Comparison of ENCODE assay signal across 1 fruit fly cellular context in the genomic region with DNA sequence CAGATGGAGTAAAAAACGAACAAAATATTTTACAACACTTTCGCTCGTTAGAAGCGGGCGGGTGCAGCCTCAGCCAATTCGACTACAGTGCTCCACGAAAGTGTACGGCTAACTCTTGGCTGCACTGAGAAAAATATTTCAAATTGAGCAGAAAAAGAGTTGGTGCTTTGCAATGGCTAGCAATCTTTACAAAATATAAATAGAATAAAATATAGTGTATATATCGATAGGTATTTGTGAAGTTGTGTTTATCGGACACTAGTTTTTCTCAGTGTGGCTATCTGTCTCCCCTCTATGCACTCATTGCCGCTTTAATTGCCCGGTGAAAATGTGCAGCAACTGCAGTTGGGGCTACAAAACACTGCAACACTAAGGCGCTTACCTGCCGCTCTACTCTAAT.
TF ChIP-seq lines count a peak whose summit lies in the region.

No protein-coding gene starts in this region.

TF ChIP-seq in whole organism, embryonic, 481 proteins besides CTCF, POLR2A, EP300 and RAD21 (continued from another document and continues in another):
- TF ChIP-seq CG5245 (GFP tag; optimal IDR thresholded peaks at IDR 0.05; lab: Kevin White, UChicago), result peak; percentile 80
- TF ChIP-seq CG12659 (GFP tag; optimal IDR thresholded peaks at IDR 0.05; lab: Kevin White, UChicago), result peak; percentile 24
- no peak for TF ChIP-seq NFAT (GFP tag; IDR thresholded peaks at IDR 0.05; lab: Robert Waterston, UW)
- TF ChIP-seq tap (tag; optimal IDR thresholded peaks at IDR 0.05; lab: Kevin White, UChicago), result no peak
- TF ChIP-seq dysf (GFP tag; IDR thresholded peaks at IDR 0.05; lab: Robert Waterston, UW), result peak; percentile 66; the same call in 1 of the 3 replicates
- TF ChIP-seq unpg (GFP tag; optimal IDR thresholded peaks at IDR 0.05; lab: Kevin White, UChicago), result peak; percentile 75
- TF ChIP-seq CG34376 (GFP tag; optimal IDR thresholded peaks at IDR 0.05; lab: Kevin White, UChicago), result no peak
- peak; percentile 76; the same call in 1 of the 2 replicates for TF ChIP-seq chm (GFP tag; IDR thresholded peaks at IDR 0.05; lab: Robert Waterston, UW)
- no peak for TF ChIP-seq CG17612 (GFP tag; IDR thresholded peaks at IDR 0.05; lab: Robert Waterston, UW)
- peak; percentile 80 for TF ChIP-seq vvl (GFP tag; IDR thresholded peaks at IDR 0.05; lab: Robert Waterston, UW)
- 0 out of 3 replicates have a peak, but pooled peaks have one; percentile 26 for TF ChIP-seq sr (GFP tag; IDR thresholded peaks at IDR 0.05; lab: Robert Waterston, UW)
- peak; percentile 91 for TF ChIP-seq ci (GFP tag; IDR thresholded peaks at IDR 0.05; lab: Robert Waterston, UW)
- TF ChIP-seq h (optimal IDR thresholded peaks at IDR 0.05; lab: Kevin White, UChicago), result no peak
- no peak for TF ChIP-seq CG32532 (GFP tag; IDR thresholded peaks at IDR 0.05; lab: Robert Waterston, UW)
- no peak for TF ChIP-seq CG31365 (tag; optimal IDR thresholded peaks at IDR 0.05; lab: Kevin White, UChicago)
- TF ChIP-seq CG15269 (tag; optimal IDR thresholded peaks at IDR 0.05; lab: Kevin White, UChicago), result peak; percentile 42
- peak; percentile 21 for TF ChIP-seq psq (GFP tag; optimal IDR thresholded peaks at IDR 0.05; lab: Kevin White, UChicago)
- peak; percentile 73 for TF ChIP-seq Optix (GFP tag; IDR thresholded peaks at IDR 0.05; lab: Robert Waterston, UW)
- no peak for TF ChIP-seq CG30020 (tag; optimal IDR thresholded peaks at IDR 0.05; lab: Kevin White, UChicago)
- TF ChIP-seq ase (GFP tag; IDR thresholded peaks at IDR 0.05; lab: Robert Waterston, UW), result no peak
- no peak for TF ChIP-seq pfk (GFP tag; optimal IDR thresholded peaks at IDR 0.05; lab: Kevin White, UChicago)
- TF ChIP-seq ro (GFP tag; IDR thresholded peaks at IDR 0.05; lab: Robert Waterston, UW), result no peak; the same call in 1 of the 2 replicates
- no peak for TF ChIP-seq BEAF-32 (GFP tag; optimal IDR thresholded peaks at IDR 0.05; lab: Kevin White, UChicago)
- TF ChIP-seq dati (GFP tag; IDR thresholded peaks at IDR 0.05; lab: Robert Waterston, UW), result no peak
- TF ChIP-seq B-H1 (GFP tag; IDR thresholded peaks at IDR 0.05; lab: Robert Waterston, UW), result no peak
- TF ChIP-seq pros (GFP tag; optimal IDR thresholded peaks at IDR 0.05; lab: Kevin White, UChicago), result no peak
- TF ChIP-seq Usf (GFP tag; optimal IDR thresholded peaks at IDR 0.05; lab: Kevin White, UChicago), result peak; percentile 4
- peak; percentile 60 for TF ChIP-seq CG30403 (GFP tag; optimal IDR thresholded peaks at IDR 0.05; lab: Kevin White, UChicago)
- no peak for TF ChIP-seq CG2712 (tag; optimal IDR thresholded peaks at IDR 0.05; lab: Kevin White, UChicago)
- TF ChIP-seq usp (GFP tag; optimal IDR thresholded peaks at IDR 0.05; lab: Kevin White, UChicago), result no peak
- TF ChIP-seq CG2202 (tag; optimal IDR thresholded peaks at IDR 0.05; lab: Kevin White, UChicago), result peak; percentile 36
- no peak for TF ChIP-seq CG17802 (tag; optimal IDR thresholded peaks at IDR 0.05; lab: Kevin White, UChicago)
- no peak for TF ChIP-seq CG15514 (GFP tag; optimal IDR thresholded peaks at IDR 0.05; lab: Kevin White, UChicago)
- peak; percentile 39; the same call in 1 of the 2 replicates for TF ChIP-seq E2f2 (GFP tag; IDR thresholded peaks at IDR 0.05; lab: Robert Waterston, UW)
- TF ChIP-seq br (optimal IDR thresholded peaks at IDR 0.05; lab: Kevin White, UChicago), result no peak
- no peak for TF ChIP-seq CG13894 (tag; optimal IDR thresholded peaks at IDR 0.05; lab: Kevin White, UChicago)
- TF ChIP-seq CG8089 (GFP tag; optimal IDR thresholded peaks at IDR 0.05; lab: Kevin White, UChicago), result no peak
- peak; percentile 90 for TF ChIP-seq sens (GFP tag; lab: Kevin White, UChicago)
- TF ChIP-seq Fer2 (tag; optimal IDR thresholded peaks at IDR 0.05; lab: Kevin White, UChicago), result no peak
- peak; percentile 40 for TF ChIP-seq zf30C (GFP tag; optimal IDR thresholded peaks at IDR 0.05; lab: Kevin White, UChicago)
- TF ChIP-seq eyg (GFP tag; optimal IDR thresholded peaks at IDR 0.05; lab: Kevin White, UChicago), result no peak
- TF ChIP-seq CG1024 (GFP tag; IDR thresholded peaks at IDR 0.05; lab: Robert Waterston, UW), result peak; percentile 79
- TF ChIP-seq Sox102F (GFP tag; optimal IDR thresholded peaks at IDR 0.05; lab: Kevin White, UChicago), result peak; percentile 84
- no peak for TF ChIP-seq ash1 (GFP tag; optimal IDR thresholded peaks at IDR 0.05; lab: Kevin White, UChicago)
- TF ChIP-seq Stat92E (GFP tag; optimal IDR thresholded peaks at IDR 0.05; lab: Kevin White, UChicago), result no peak
- 0 out of 2 replicates have a peak, but pooled peaks have one; percentile 38 for TF ChIP-seq sim (GFP tag; IDR thresholded peaks at IDR 0.05; lab: Robert Waterston, UW)
- no peak for TF ChIP-seq Bdp1 (GFP tag; optimal IDR thresholded peaks at IDR 0.05; lab: Kevin White, UChicago)
- TF ChIP-seq bigmax (GFP tag; optimal IDR thresholded peaks at IDR 0.05; lab: Kevin White, UChicago), result no peak
- no peak for TF ChIP-seq CG15073 (GFP tag; optimal IDR thresholded peaks at IDR 0.05; lab: Kevin White, UChicago)
- no peak for TF ChIP-seq ERR (GFP tag; optimal IDR thresholded peaks at IDR 0.05; lab: Kevin White, UChicago)
- TF ChIP-seq croc (GFP tag; conservative IDR thresholded peaks at IDR 0.05; lab: Robert Waterston, UW), result no peak; the same call in 2 of the 3 replicates
- TF ChIP-seq Dbx (GFP tag; IDR thresholded peaks at IDR 0.05; lab: Robert Waterston, UW), result no peak
- TF ChIP-seq CG10321 (GFP tag; IDR thresholded peaks at IDR 0.05; lab: Robert Waterston, UW), result no peak
- peak; percentile 56; the same call in 1 of the 3 replicates for TF ChIP-seq CG11456 (GFP tag; IDR thresholded peaks at IDR 0.05; lab: Robert Waterston, UW)
- no peak for TF ChIP-seq Oaz (GFP tag; IDR thresholded peaks at IDR 0.05; lab: Robert Waterston, UW)
- TF ChIP-seq HLH3B (GFP tag; IDR thresholded peaks at IDR 0.05; lab: Robert Waterston, UW), result peak; percentile 77
- no peak for TF ChIP-seq CG18262 (tag; optimal IDR thresholded peaks at IDR 0.05; lab: Kevin White, UChicago)
- TF ChIP-seq Elba2 (GFP tag; optimal IDR thresholded peaks at IDR 0.05; lab: Kevin White, UChicago), result no peak
- TF ChIP-seq knrl (GFP tag; IDR thresholded peaks at IDR 0.05; lab: Robert Waterston, UW; ENCODE audit: partially characterized antibody), result no peak
- no peak for TF ChIP-seq Poxn (GFP tag; IDR thresholded peaks at IDR 0.05; lab: Robert Waterston, UW)
- peak; percentile 72 for TF ChIP-seq Hr3 (GFP tag; optimal IDR thresholded peaks at IDR 0.05; lab: Kevin White, UChicago)
- TF ChIP-seq Jarid2 (GFP tag; optimal IDR thresholded peaks at IDR 0.05; lab: Kevin White, UChicago), result no peak
- peak; percentile 22 for TF ChIP-seq CG17568 (GFP tag; optimal IDR thresholded peaks at IDR 0.05; lab: Kevin White, UChicago)
- TF ChIP-seq ac (GFP tag; optimal IDR thresholded peaks at IDR 0.05; lab: Kevin White, UChicago), result peak; percentile 28
- no peak for TF ChIP-seq CG17829 (tag; optimal IDR thresholded peaks at IDR 0.05; lab: Kevin White, UChicago)
- no peak for TF ChIP-seq CG13287 (GFP tag; IDR thresholded peaks at IDR 0.05; lab: Robert Waterston, UW; ENCODE audit: partially characterized antibody)
- TF ChIP-seq org-1 (GFP tag; optimal IDR thresholded peaks at IDR 0.05; lab: Kevin White, UChicago), result peak; percentile 31
- no peak for TF ChIP-seq NC2α (GFP tag; optimal IDR thresholded peaks at IDR 0.05; lab: Kevin White, UChicago)
- no peak for TF ChIP-seq klu (GFP tag; IDR thresholded peaks at IDR 0.05; lab: Robert Waterston, UW)
- no peak for TF ChIP-seq fd64A (GFP tag; optimal IDR thresholded peaks at IDR 0.05; lab: Kevin White, UChicago)
- TF ChIP-seq pnt (GFP tag; optimal IDR thresholded peaks at IDR 0.05; lab: Kevin White, UChicago), result peak; percentile 42
- TF ChIP-seq NfI (GFP tag; optimal IDR thresholded peaks at IDR 0.05; lab: Kevin White, UChicago), result peak; percentile 34
- peak; percentile 19 for TF ChIP-seq slou (GFP tag; optimal IDR thresholded peaks at IDR 0.05; lab: Kevin White, UChicago)
- no peak for TF ChIP-seq cwo (GFP tag; optimal IDR thresholded peaks at IDR 0.05; lab: Kevin White, UChicago)
- TF ChIP-seq Eip74EF (GFP tag; optimal IDR thresholded peaks at IDR 0.05; lab: Kevin White, UChicago), result peak in 1 of 2 experiments; percentile 49
- no peak for TF ChIP-seq lbe (GFP tag; optimal IDR thresholded peaks at IDR 0.05; lab: Kevin White, UChicago)
- TF ChIP-seq Sox100B (GFP tag; optimal IDR thresholded peaks at IDR 0.05; lab: Kevin White, UChicago), result peak; percentile 19
- no peak for TF ChIP-seq dm (GFP tag; optimal IDR thresholded peaks at IDR 0.05; lab: Kevin White, UChicago)
- TF ChIP-seq nerfin-2 (GFP tag; IDR thresholded peaks at IDR 0.05; lab: Robert Waterston, UW; ENCODE audit: partially characterized antibody), result no peak
- no peak for TF ChIP-seq CG17359 (tag; optimal IDR thresholded peaks at IDR 0.05; lab: Kevin White, UChicago)
- TF ChIP-seq jigr1 (GFP tag; IDR thresholded peaks at IDR 0.05; lab: Robert Waterston, UW), result no peak
- TF ChIP-seq disco-r (GFP tag; optimal IDR thresholded peaks at IDR 0.05; lab: Kevin White, UChicago), result no peak
- peak; percentile 80 for TF ChIP-seq Xbp1 (GFP tag; optimal IDR thresholded peaks at IDR 0.05; lab: Kevin White, UChicago)
- no peak for TF ChIP-seq CG11398 (GFP tag; optimal IDR thresholded peaks at IDR 0.05; lab: Kevin White, UChicago)
- peak; percentile 74 for TF ChIP-seq az2 (GFP tag; optimal IDR thresholded peaks at IDR 0.05; lab: Kevin White, UChicago)
- no peak for TF ChIP-seq gsb (GFP tag; IDR thresholded peaks at IDR 0.05; lab: Robert Waterston, UW)
- TF ChIP-seq bowl (GFP tag; IDR thresholded peaks at IDR 0.05; lab: Robert Waterston, UW), result no peak
- TF ChIP-seq CG13624 (GFP tag; optimal IDR thresholded peaks at IDR 0.05; lab: Kevin White, UChicago), result no peak
- TF ChIP-seq CG11247 (GFP tag; IDR thresholded peaks at IDR 0.05; lab: Robert Waterston, UW), result no peak
- peak; percentile 98 for TF ChIP-seq CG8388 (GFP tag; optimal IDR thresholded peaks at IDR 0.05; lab: Kevin White, UChicago)
- TF ChIP-seq Lpt (GFP tag; optimal IDR thresholded peaks at IDR 0.05; lab: Kevin White, UChicago), result no peak
- no peak for TF ChIP-seq Tbp (GFP tag; optimal IDR thresholded peaks at IDR 0.05; lab: Kevin White, UChicago)
- no peak for TF ChIP-seq CG6654 (GFP tag; optimal IDR thresholded peaks at IDR 0.05; lab: Kevin White, UChicago)
- TF ChIP-seq CG8924 (tag; optimal IDR thresholded peaks at IDR 0.05; lab: Kevin White, UChicago), result peak; percentile 47
- no peak for TF ChIP-seq ara (GFP tag; IDR thresholded peaks at IDR 0.05; lab: Robert Waterston, UW)
- TF ChIP-seq fd3F (GFP tag; optimal IDR thresholded peaks at IDR 0.05; lab: Kevin White, UChicago), result no peak
- TF ChIP-seq tll (GFP tag; optimal IDR thresholded peaks at IDR 0.05; lab: Kevin White, UChicago), result no peak
- TF ChIP-seq CG30431 (GFP tag; optimal IDR thresholded peaks at IDR 0.05; lab: Kevin White, UChicago), result peak; percentile 73
- no peak for TF ChIP-seq C15 (GFP tag; IDR thresholded peaks at IDR 0.05; lab: Robert Waterston, UW)
- no peak for TF ChIP-seq ham (GFP tag; IDR thresholded peaks at IDR 0.05; lab: Robert Waterston, UW)
- TF ChIP-seq CG14667 (GFP tag; IDR thresholded peaks at IDR 0.05; lab: Robert Waterston, UW), result no peak
- TF ChIP-seq H2.0 (GFP tag; IDR thresholded peaks at IDR 0.05; lab: Robert Waterston, UW), result peak; percentile 58
- no peak for TF ChIP-seq lov (optimal IDR thresholded peaks at IDR 0.05; lab: Kevin White, UChicago)
- TF ChIP-seq lov (GFP tag; IDR thresholded peaks at IDR 0.05; lab: Robert Waterston, UW), result no peak
- TF ChIP-seq CG31224 (GFP tag; IDR thresholded peaks at IDR 0.05; lab: Robert Waterston, UW), result no peak
- peak; percentile 82 for TF ChIP-seq gem (tag; optimal IDR thresholded peaks at IDR 0.05; lab: Kevin White, UChicago)
- peak; percentile 71 for TF ChIP-seq CG7839 (tag; optimal IDR thresholded peaks at IDR 0.05; lab: Kevin White, UChicago)
- TF ChIP-seq nerfin-1 (tag; optimal IDR thresholded peaks at IDR 0.05; lab: Kevin White, UChicago), result no peak
- TF ChIP-seq pita (GFP tag; optimal IDR thresholded peaks at IDR 0.05; lab: Kevin White, UChicago), result no peak
- TF ChIP-seq CG9727 (GFP tag; optimal IDR thresholded peaks at IDR 0.05; lab: Kevin White, UChicago), result peak; percentile 61
- no peak for TF ChIP-seq CG7271 (tag; optimal IDR thresholded peaks at IDR 0.05; lab: Kevin White, UChicago)
- no peak for TF ChIP-seq Trl (optimal IDR thresholded peaks at IDR 0.05; lab: Kevin White, UChicago)
- no peak for TF ChIP-seq Trl (GFP tag; optimal IDR thresholded peaks at IDR 0.05; lab: Kevin White, UChicago)
- no peak for TF ChIP-seq CG4360 (GFP tag; IDR thresholded peaks at IDR 0.05; lab: Robert Waterston, UW)
- no peak for TF ChIP-seq gt (GFP tag; IDR thresholded peaks at IDR 0.05; lab: Robert Waterston, UW)
- peak; percentile 8 for TF ChIP-seq CG9817 (tag; optimal IDR thresholded peaks at IDR 0.05; lab: Kevin White, UChicago)
- no peak for TF ChIP-seq CG2129 (GFP tag; IDR thresholded peaks at IDR 0.05; lab: Robert Waterston, UW; ENCODE audit: partially characterized antibody)
- no peak for TF ChIP-seq CG1832 (GFP tag; optimal IDR thresholded peaks at IDR 0.05; lab: Kevin White, UChicago)
- no peak for TF ChIP-seq unc-4 (GFP tag; IDR thresholded peaks at IDR 0.05; lab: Robert Waterston, UW; ENCODE audit: partially characterized antibody)
- TF ChIP-seq CG16863 (GFP tag; optimal IDR thresholded peaks at IDR 0.05; lab: Kevin White, UChicago), result no peak
- TF ChIP-seq luna (GFP tag; optimal IDR thresholded peaks at IDR 0.05; lab: Kevin White, UChicago), result no peak
- TF ChIP-seq CG9609 (GFP tag; optimal IDR thresholded peaks at IDR 0.05; lab: Kevin White, UChicago), result no peak
- peak; percentile 36; the same call in 1 of the 2 replicates for TF ChIP-seq Lim3 (GFP tag; IDR thresholded peaks at IDR 0.05; lab: Robert Waterston, UW)
- no peak for TF ChIP-seq Atf6 (GFP tag; IDR thresholded peaks at IDR 0.05; lab: Robert Waterston, UW)
- TF ChIP-seq wek (GFP tag; optimal IDR thresholded peaks at IDR 0.05; lab: Kevin White, UChicago), result peak; percentile 3
- peak; percentile 30 for TF ChIP-seq CG8290 (GFP tag; optimal IDR thresholded peaks at IDR 0.05; lab: Kevin White, UChicago)
- TF ChIP-seq CG8290 (tag; optimal IDR thresholded peaks at IDR 0.05; lab: Kevin White, UChicago), result peak in 1 of 2 experiments; percentile 60
- peak; percentile 13 for TF ChIP-seq fd102C (GFP tag; optimal IDR thresholded peaks at IDR 0.05; lab: Kevin White, UChicago)
- no peak for TF ChIP-seq CG7928 (GFP tag; optimal IDR thresholded peaks at IDR 0.05; lab: Kevin White, UChicago)
- no peak for TF ChIP-seq CG3838 (GFP tag; optimal IDR thresholded peaks at IDR 0.05; lab: Kevin White, UChicago)
- no peak for TF ChIP-seq kay (GFP tag; optimal IDR thresholded peaks at IDR 0.05; lab: Kevin White, UChicago)
- no peak for TF ChIP-seq CG17361 (GFP tag; IDR thresholded peaks at IDR 0.05; lab: Robert Waterston, UW)
